Worm (Caenorhabditis elegans) whole organism, midembryonic: ENCODE results near the gene tag-290.

Source experiments
- T22C8.4 ChIP-seq: fragments of 200-800 bp; sonication (Bioruptor generic); IDR thresholded peaks from 2 replicates; pipeline ENCODE4 v1.3.6; 2022; ENCODE audit warnings: missing genetic modification characterization, missing compliant biosample characterization
- cog-1 ChIP-seq: sonication (generic microtip); optimal IDR thresholded peaks from 2 replicates; lab custom pipeline; 2016; ENCODE audit warnings: missing genetic modification characterization, missing compliant biosample characterization
- flt-1 ChIP-seq: fragments of 200-800 bp; sonication (Bioruptor generic); IDR thresholded peaks from 2 replicates; pipeline ENCODE4 v1.3.6; 2022; ENCODE audit warnings: missing genetic modification characterization, missing compliant biosample characterization
- klf-2 ChIP-seq: fragments of 200-800 bp; sonication (Bioruptor generic); conservative IDR thresholded peaks from 2 replicates; pipeline ENCODE4 v1.3.6; 2022; ENCODE audit warnings: missing genetic modification reagents, missing genetic modification characterization, missing compliant biosample characterization
- med-1 ChIP-seq: sonication (generic microtip); optimal IDR thresholded peaks from 2 replicates; lab custom pipeline; 2017; ENCODE audit warnings: missing genetic modification characterization, mild to moderate bottlenecking, missing compliant biosample characterization, antibody characterized with exemption, missing genetic modification reagents; ENCODE audit not compliant: insufficient read depth
- ref-1 ChIP-seq: fragments of 200-800 bp; sonication (Bioruptor generic); conservative IDR thresholded peaks from 2 replicates; pipeline ENCODE4 v1.3.6; 2022; ENCODE audit warnings: missing genetic modification reagents, missing genetic modification characterization, missing compliant biosample characterization
- tab-1 ChIP-seq: fragments of 200-800 bp; sonication (Bioruptor generic); IDR thresholded peaks from 2 replicates; pipeline ENCODE4 v1.3.6; 2022; ENCODE audit warnings: missing genetic modification characterization, missing compliant biosample characterization
- ztf-23 ChIP-seq: fragments of 200-800 bp; sonication (Bioruptor generic); IDR thresholded peaks from 2 replicates; pipeline ENCODE4 v1.3.6; 2022; ENCODE audit warnings: missing genetic modification reagents, missing genetic modification characterization, missing compliant biosample characterization
- ztf-29 ChIP-seq: fragments of 200-800 bp; sonication (Bioruptor generic); IDR thresholded peaks from 2 replicates; pipeline ENCODE4 v1.3.6; 2022; ENCODE audit warnings: missing genetic modification reagents, missing genetic modification characterization, missing compliant biosample characterization

tag-290 gene

DNA sequence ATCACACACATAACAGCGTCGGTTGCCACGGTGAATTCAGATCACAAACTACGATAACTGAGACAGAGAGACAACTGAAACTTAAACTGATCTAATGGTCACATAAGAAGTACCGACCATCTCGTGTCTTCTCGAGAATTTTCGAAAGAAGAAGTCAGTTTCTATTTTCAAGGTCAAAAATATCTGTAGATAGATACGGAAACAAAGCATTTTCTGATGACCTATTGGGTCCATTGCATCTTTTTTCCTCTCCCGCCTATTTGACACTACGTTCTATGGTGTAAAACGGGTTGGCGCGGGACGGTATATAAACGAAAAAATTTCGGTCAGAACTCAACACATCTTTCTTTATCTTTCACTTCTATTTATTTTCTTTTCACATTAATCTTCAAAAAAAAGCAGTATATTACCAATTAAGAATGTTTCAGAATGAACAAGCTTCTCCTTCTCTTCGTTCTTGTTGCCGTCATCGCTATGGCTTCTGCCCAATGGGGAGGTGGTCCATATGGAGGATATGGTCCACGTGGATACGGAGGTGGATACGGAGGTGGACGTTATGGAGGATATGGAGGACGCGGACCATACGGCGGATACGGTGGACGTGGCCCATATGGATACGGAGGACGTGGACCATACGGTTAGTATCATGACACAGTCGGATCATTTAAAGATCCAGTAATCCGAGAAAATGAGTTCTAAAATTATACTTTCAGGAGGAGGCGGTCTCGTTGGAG is 3.0 kb downstream of the tag-290 start, which contains the start of gene nlp-24:
Gene nlp-24, plus strand, starts transcription at position 429 of the 734 bp plus-strand sequence.
- no peak for TF ChIP-seq ztf-23 (GFP tag; lab: Robert Waterston, UW)
- no peak for TF ChIP-seq med-1
- no peak for TF ChIP-seq flt-1 (GFP tag; lab: Robert Waterston, UW)
- TF ChIP-seq ztf-29: no peak
- no peak for TF ChIP-seq tab-1 (GFP tag; lab: Robert Waterston, UW)
- no peak for TF ChIP-seq cog-1 (tag; lab: Kevin White, UChicago)
- TF ChIP-seq ref-1: no peak
- no peak for TF ChIP-seq klf-2
- TF ChIP-seq T22C8.4: no peak

- no peak for TF ChIP-seq med-1
- no peak for TF ChIP-seq flt-1 (GFP tag; lab: Robert Waterston, UW)
- no peak for TF ChIP-seq tab-1 (GFP tag; lab: Robert Waterston, UW)
- TF ChIP-seq cog-1 (tag; lab: Kevin White, UChicago): no peak
- TF ChIP-seq ztf-29: no peak
- TF ChIP-seq T22C8.4: no peak
- no peak for TF ChIP-seq ztf-23 (GFP tag; lab: Robert Waterston, UW)
- no peak for TF ChIP-seq ref-1
- TF ChIP-seq klf-2: no peak
Measured at ce11 chrV:11616813-11617212, 3.7 kb downstream of the tag-290 start.

ce11 chrV:11618173-11618572 is 5.1 kb downstream of the tag-290 start, which contains the start of gene glb-15:
Gene glb-15, minus strand, starts transcription at chrV:11618273.
- TF ChIP-seq ztf-29: no peak
- TF ChIP-seq cog-1 (tag; lab: Kevin White, UChicago): no peak
- no peak for TF ChIP-seq tab-1 (GFP tag; lab: Robert Waterston, UW)
- TF ChIP-seq klf-2: no peak
- TF ChIP-seq med-1: no peak
- TF ChIP-seq ztf-23 (GFP tag; lab: Robert Waterston, UW): no peak
- no peak for TF ChIP-seq ref-1
- TF ChIP-seq flt-1 (GFP tag; lab: Robert Waterston, UW): no peak
- no peak for TF ChIP-seq T22C8.4

DNA sequence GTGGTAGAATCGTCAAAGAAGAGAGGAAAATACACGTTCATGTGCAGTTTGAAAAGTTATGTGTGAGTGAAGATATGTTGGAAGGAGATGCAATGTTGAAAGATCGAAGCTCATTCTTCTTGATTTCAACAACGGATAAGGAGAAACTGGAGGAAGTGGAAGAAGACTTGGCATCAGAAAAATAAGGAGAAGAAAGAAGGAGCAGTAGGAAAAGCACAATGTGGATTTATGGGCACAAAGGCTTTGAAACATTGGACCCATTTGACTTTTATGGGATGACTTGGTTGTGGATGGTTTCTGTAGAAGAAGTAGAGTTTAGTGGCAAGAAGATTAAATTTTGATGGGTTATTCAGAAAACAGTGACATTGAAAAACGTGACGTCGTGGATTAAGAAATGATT is 7.0 kb downstream of the tag-290 start:
- no peak for TF ChIP-seq flt-1 (GFP tag; lab: Robert Waterston, UW)
- TF ChIP-seq cog-1 (tag; lab: Kevin White, UChicago): no peak
- no peak for TF ChIP-seq med-1
- no peak for TF ChIP-seq ztf-29
- TF ChIP-seq tab-1 (GFP tag; lab: Robert Waterston, UW): no peak

DNA sequence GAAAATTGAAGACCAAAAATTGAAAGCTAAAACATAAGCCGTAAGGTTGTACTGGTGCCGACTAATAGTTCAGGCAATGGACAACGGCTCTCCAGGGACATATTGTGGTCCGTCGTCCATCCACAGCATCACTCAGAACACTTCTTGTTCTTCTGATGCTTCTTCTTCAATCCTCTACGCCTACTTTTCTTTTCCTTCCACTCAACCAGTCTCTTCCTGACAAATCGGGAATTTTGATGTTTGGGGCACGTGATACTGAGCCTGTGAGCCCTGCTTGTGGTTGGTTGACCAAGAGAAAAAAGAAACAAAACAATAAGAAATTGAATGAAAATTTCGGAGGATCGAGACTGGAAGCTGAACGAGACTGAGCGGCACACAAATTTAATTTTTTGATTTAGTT is 8.2 kb downstream of the tag-290 start:
- TF ChIP-seq T22C8.4 (no peak), tab-1 (GFP tag; lab: Robert Waterston, UW) (no peak), ztf-29 (no peak), med-1 (no peak), flt-1 (GFP tag; lab: Robert Waterston, UW) (no peak), ref-1 (no peak), ztf-23 (GFP tag; lab: Robert Waterston, UW) (no peak), cog-1 (tag; lab: Kevin White, UChicago) (no peak), klf-2 (no peak)

- no peak for TF ChIP-seq klf-2
- TF ChIP-seq med-1: no peak
- TF ChIP-seq ztf-29: no peak
- no peak for TF ChIP-seq T22C8.4
- TF ChIP-seq tab-1 (GFP tag; lab: Robert Waterston, UW): no peak
- TF ChIP-seq ztf-23 (GFP tag; lab: Robert Waterston, UW): no peak
- TF ChIP-seq flt-1 (GFP tag; lab: Robert Waterston, UW): no peak
- TF ChIP-seq ref-1: no peak
- TF ChIP-seq cog-1 (tag; lab: Kevin White, UChicago): no peak
Measured at ce11 chrV:11624954-11625353, 11.8 kb downstream of the tag-290 start.

- TF ChIP-seq ref-1: no peak
- no peak for TF ChIP-seq cog-1 (tag; lab: Kevin White, UChicago)
- no peak for TF ChIP-seq ztf-29
- no peak for TF ChIP-seq tab-1 (GFP tag; lab: Robert Waterston, UW)
- TF ChIP-seq med-1: no peak
Measured at ce11 chrV:11627837-11628236, 14.7 kb downstream of the tag-290 start.

ce11 chrV:11629222-11630026 is 16.3 kb downstream of the tag-290 start, which contains the start of gene F35B12.10:
Gene F35B12.10, minus strand, starts transcription at chrV:11629272.
- no peak for TF ChIP-seq flt-1 (GFP tag; lab: Robert Waterston, UW)
- no peak for TF ChIP-seq klf-2
- TF ChIP-seq ztf-29: no peak
- TF ChIP-seq ref-1: no peak
- no peak for TF ChIP-seq med-1
- no peak for TF ChIP-seq tab-1 (GFP tag; lab: Robert Waterston, UW)
- no peak for TF ChIP-seq ztf-23 (GFP tag; lab: Robert Waterston, UW)
- no peak for TF ChIP-seq T22C8.4
- no peak for TF ChIP-seq cog-1 (tag; lab: Kevin White, UChicago)

DNA sequence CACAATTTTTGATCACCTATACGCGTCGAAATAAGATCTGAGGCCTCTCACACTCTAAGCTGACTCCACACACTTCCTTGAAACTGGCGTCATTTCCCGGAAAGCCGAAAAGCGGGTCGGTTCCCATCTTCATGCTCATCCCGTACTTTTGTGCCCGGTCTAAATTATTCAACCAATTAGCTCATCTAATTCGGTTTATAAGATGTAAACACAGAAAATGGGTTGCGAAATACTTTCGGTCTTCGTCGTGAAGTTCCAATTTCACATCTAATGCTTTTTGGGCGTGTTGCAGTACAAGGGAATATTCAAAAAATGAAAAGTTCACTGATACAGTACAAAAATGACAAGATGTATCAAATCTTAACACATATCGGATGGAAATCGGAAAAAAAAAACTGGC is 18.0 kb downstream of the tag-290 start:
- no peak for TF ChIP-seq tab-1 (GFP tag; lab: Robert Waterston, UW)
- TF ChIP-seq med-1: no peak
- no peak for TF ChIP-seq klf-2
- TF ChIP-seq T22C8.4: no peak
- TF ChIP-seq flt-1 (GFP tag; lab: Robert Waterston, UW): no peak

ce11 chrV:11635587-11635986 is 22.5 kb downstream of the tag-290 start:
- TF ChIP-seq tab-1 (GFP tag; lab: Robert Waterston, UW): no peak
- no peak for TF ChIP-seq flt-1 (GFP tag; lab: Robert Waterston, UW)
- TF ChIP-seq med-1: no peak
- no peak for TF ChIP-seq ref-1
- no peak for TF ChIP-seq klf-2
